Worm (Caenorhabditis elegans): ENCODE results near the gene ZC449.8.

ZC449.8 gene

DNA sequence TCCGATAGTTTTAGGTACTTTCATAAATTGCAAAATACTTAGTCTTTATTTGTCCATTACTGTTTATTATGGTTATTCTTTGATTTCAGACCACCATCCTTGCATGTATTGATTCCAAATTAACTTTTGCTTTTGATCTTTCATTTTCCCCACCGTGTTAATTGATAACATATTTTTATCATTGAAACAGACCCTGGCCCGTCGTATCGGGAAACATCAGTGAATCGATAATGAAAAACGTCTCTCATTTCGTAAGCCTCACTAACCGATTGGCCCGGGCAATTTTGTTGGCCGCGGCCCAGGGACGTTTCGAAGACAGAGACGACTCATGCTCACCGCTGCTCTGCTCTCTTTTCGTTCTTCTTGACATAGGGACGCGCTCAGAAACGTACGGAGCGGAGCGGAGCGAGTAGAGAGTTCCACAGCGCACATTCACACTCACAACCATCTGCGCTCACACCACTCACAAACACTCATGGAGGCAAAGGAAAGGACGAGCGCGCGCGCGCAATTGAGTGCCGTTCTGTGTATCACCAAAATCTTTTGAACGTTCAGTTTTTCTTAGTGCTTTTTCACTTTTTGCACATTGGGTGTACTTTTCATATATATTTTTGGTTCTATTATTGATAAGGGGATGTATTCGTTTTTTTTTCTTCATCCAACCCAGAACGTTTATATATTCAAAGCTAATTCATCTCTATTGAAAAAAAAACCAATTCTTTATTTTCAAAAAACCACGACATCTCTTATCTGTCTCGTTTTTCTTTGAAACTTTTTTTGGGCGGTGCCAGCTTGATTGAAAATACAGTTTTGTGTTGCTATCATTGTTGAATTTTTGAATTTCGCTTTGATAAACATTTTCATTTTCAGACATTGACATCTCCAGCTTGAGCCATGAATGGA, 48.1 kb downstream of the ZC449.8 start, which contains the start of gene C24H10.2 (continued):
- no peak for TF ChIP-seq snpc-1.3 (tag; optimal IDR thresholded peaks at IDR 0.05; ENCODE audit: insufficient read depth)
- TF ChIP-seq pha-4 (tag; optimal IDR thresholded peaks at IDR 0.05): no peak
- TF ChIP-seq F23B12.7 (tag; optimal IDR thresholded peaks at IDR 0.05; ENCODE audit: insufficient read depth): peak; percentile 32
- no peak; the same call in 1 of the 2 replicates for TF ChIP-seq egrh-3 (GFP tag; IDR thresholded peaks at IDR 0.05)
- TF ChIP-seq ceh-27 (GFP tag; optimal IDR thresholded peaks at IDR 0.05): peak; percentile 51
- peak; percentile 8 for TF ChIP-seq efl-1 (GFP tag; optimal IDR thresholded peaks at IDR 0.05)
- no peak for TF ChIP-seq hsf-1 (GFP tag; IDR thresholded peaks at IDR 0.05)
- TF ChIP-seq lin-40 (tag; optimal IDR thresholded peaks at IDR 0.05): peak; percentile 37
- peak; percentile 71 for TF ChIP-seq K12H6.12 (tag; optimal IDR thresholded peaks at IDR 0.05)
- no peak for TF ChIP-seq ceh-91 (GFP tag; IDR thresholded peaks at IDR 0.05)
- no peak for TF ChIP-seq ztf-22 (GFP tag; optimal IDR thresholded peaks at IDR 0.05)
- no peak for TF ChIP-seq lag-1 (GFP tag; IDR thresholded peaks at IDR 0.05)
- TF ChIP-seq attf-5 (GFP tag; optimal IDR thresholded peaks at IDR 0.05): peak; percentile 39
- no peak for TF ChIP-seq F49E8.2 (tag; optimal IDR thresholded peaks at IDR 0.05; ENCODE audit: insufficient read depth)
- TF ChIP-seq chd-7 (tag; optimal IDR thresholded peaks at IDR 0.05): peak; percentile 23
- TF ChIP-seq lin-35 (GFP tag; optimal IDR thresholded peaks at IDR 0.05): peak in 1 of 3 experiments; percentile 10
- TF ChIP-seq Y53F4B.3 (GFP tag; IDR thresholded peaks at IDR 0.05): no peak
- TF ChIP-seq ceh-58 (GFP tag; IDR thresholded peaks at IDR 0.05): no peak
- no peak for TF ChIP-seq zim-3 (tag; optimal IDR thresholded peaks at IDR 0.05)
- no peak for TF ChIP-seq hrde-1 (tag; optimal IDR thresholded peaks at IDR 0.05; ENCODE audit: borderline replicate concordance)
- no peak for TF ChIP-seq lsl-1 (GFP tag; optimal IDR thresholded peaks at IDR 0.05)
- TF ChIP-seq mcd-1 (GFP tag; IDR thresholded peaks at IDR 0.05): 0 out of 2 replicates have a peak, but pooled peaks have one; percentile 18
- peak; percentile 86 for TF ChIP-seq lir-1 (GFP tag; conservative IDR thresholded peaks at IDR 0.05)
- TF ChIP-seq zfh-2 (GFP tag; conservative IDR thresholded peaks at IDR 0.05): peak; percentile 91
- TF ChIP-seq nhr-90 (tag; optimal IDR thresholded peaks at IDR 0.05): no peak
- TF ChIP-seq nfyb-1 (GFP tag; IDR thresholded peaks at IDR 0.05): 0 out of 2 replicates have a peak, but pooled peaks have one; percentile 19
- TF ChIP-seq nhr-80 (tag; optimal IDR thresholded peaks at IDR 0.05): peak; percentile 75
- no peak for TF ChIP-seq atf-7 (tag; optimal IDR thresholded peaks at IDR 0.05)
- TF ChIP-seq K11D2.4 (GFP tag; IDR thresholded peaks at IDR 0.05): peak; percentile 57
- peak; percentile 17 for TF ChIP-seq gei-17 (GFP tag; optimal IDR thresholded peaks at IDR 0.05)
- TF ChIP-seq dox-1 (GFP tag; IDR thresholded peaks at IDR 0.05): peak; percentile 79
- no peak for TF ChIP-seq Y67H2A.10 (GFP tag; conservative IDR thresholded peaks at IDR 0.05)

DNA sequence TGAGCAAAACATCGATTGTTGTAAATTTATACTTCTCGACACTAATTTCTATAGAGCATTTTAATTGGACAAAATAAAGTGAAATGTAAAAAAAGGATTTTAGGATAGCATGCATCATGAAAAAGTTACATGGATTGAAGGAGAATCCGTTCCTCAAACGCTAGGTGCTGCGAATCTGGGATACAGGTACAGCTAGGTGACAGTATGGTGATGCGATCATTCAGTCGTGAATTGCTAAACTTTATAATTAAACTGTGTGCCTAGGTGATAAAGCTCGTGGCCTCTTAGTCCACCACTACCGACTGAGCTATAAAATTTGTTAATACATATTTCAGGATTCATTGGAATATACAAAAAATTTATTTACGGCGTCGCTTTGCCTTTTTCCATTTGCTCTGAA, 50.7 kb downstream of the ZC449.8 start:
- TF ChIP-seq tbx-9 (tag; optimal IDR thresholded peaks at IDR 0.05; ENCODE audit: borderline replicate concordance): no peak
- TF ChIP-seq Y53G8AR.9 (GFP tag; conservative IDR thresholded peaks at IDR 0.05): no peak
- no peak for TF ChIP-seq mel-28 (tag; optimal IDR thresholded peaks at IDR 0.05; ENCODE audit: borderline replicate concordance)
- no peak for TF ChIP-seq ekl-4 (GFP tag; IDR thresholded peaks at IDR 0.05)
- TF ChIP-seq F10E7.11 (tag; optimal IDR thresholded peaks at IDR 0.05): no peak
- no peak for TF ChIP-seq B0261.1 (tag; optimal IDR thresholded peaks at IDR 0.05)
